Worm (Caenorhabditis elegans) whole organism, young adult: ENCODE data around the gene Y116A8C.463.

Experiments
- B0035.1 ChIP-seq: sonication (generic microtip); optimal IDR thresholded peaks from 2 replicates; lab custom pipeline; 2016; ENCODE audit warnings: missing genetic modification characterization, mild to moderate bottlenecking, missing compliant biosample characterization, missing genotype, missing genetic modification reagents
- B0261.1 ChIP-seq: sonication (generic microtip); optimal IDR thresholded peaks from 2 replicates; lab custom pipeline; 2016; ENCODE audit warnings: mild to moderate bottlenecking, missing genetic modification characterization, moderate library complexity, missing compliant biosample characterization
- B0336.3 ChIP-seq: fragments of 200-800 bp; sonication (Bioruptor generic); IDR thresholded peaks from 2 replicates; pipeline ENCODE4 v1.3.6; 2022; ENCODE audit warnings: missing genetic modification characterization, missing compliant biosample characterization
- C06A6.2 ChIP-seq: fragments of 200-800 bp; sonication (Bioruptor generic); conservative IDR thresholded peaks from 2 replicates; pipeline ENCODE4 v1.3.6; 2022; ENCODE audit warnings: missing genetic modification characterization, missing compliant biosample characterization
- F22D6.2 ChIP-seq: sonication (generic microtip); optimal IDR thresholded peaks from 2 replicates; lab custom pipeline; 2016; ENCODE audit warnings: mild to moderate bottlenecking, missing genetic modification characterization, missing compliant biosample characterization
- F23B12.7 ChIP-seq: sonication (generic microtip); optimal IDR thresholded peaks from 2 replicates; lab custom pipeline; 2017; ENCODE audit warnings: missing genetic modification characterization, mild to moderate bottlenecking, missing compliant biosample characterization, antibody characterized with exemption, moderate library complexity; ENCODE audit not compliant: insufficient read depth
- F37B4.10 ChIP-seq: fragments of 200-800 bp; sonication (Bioruptor generic); IDR thresholded peaks from 2 replicates; pipeline ENCODE4 v1.3.6; 2022; ENCODE audit warnings: missing genetic modification characterization, missing compliant biosample characterization
- F39B2.1 ChIP-seq: fragments of 200-800 bp; sonication (Bioruptor generic); IDR thresholded peaks from 2 replicates; pipeline ENCODE4 v1.3.6; 2022; ENCODE audit warnings: missing genetic modification reagents, missing genetic modification characterization, missing compliant biosample characterization
- F49E8.2 ChIP-seq: sonication (generic microtip); optimal IDR thresholded peaks from 3 replicates; lab custom pipeline; 2017; ENCODE audit warnings: missing genetic modification characterization, mild to moderate bottlenecking, missing compliant biosample characterization, antibody characterized with exemption, moderate library complexity; ENCODE audit not compliant: insufficient read depth
- F57A8.1 ChIP-seq: fragments of 200-800 bp; sonication (Bioruptor generic); optimal IDR thresholded peaks from 2 replicates; lab custom pipeline; 2018; ENCODE audit warnings: mild to moderate bottlenecking, missing genetic modification characterization, moderate library complexity, missing compliant biosample characterization
- K11D2.4 ChIP-seq: fragments of 200-800 bp; sonication (Bioruptor generic); IDR thresholded peaks from 2 replicates; pipeline ENCODE4 v1.3.6; 2022; ENCODE audit warnings: missing genetic modification reagents, missing genetic modification characterization, missing compliant biosample characterization
- K12H6.12 ChIP-seq: fragments of 200-800 bp; sonication (Bioruptor generic); optimal IDR thresholded peaks from 2 replicates; lab custom pipeline; 2018; ENCODE audit warnings: mild to moderate bottlenecking, missing genetic modification characterization, missing compliant biosample characterization
- Y53G8AR.9 ChIP-seq: fragments of 200-800 bp; sonication (Bioruptor generic); conservative IDR thresholded peaks from 2 replicates; pipeline ENCODE4 v1.3.6; 2022; ENCODE audit warnings: missing genetic modification reagents, missing genetic modification characterization, missing compliant biosample characterization
- Y56A3A.18 ChIP-seq: fragments of 200-800 bp; sonication (Bioruptor generic); IDR thresholded peaks from 2 replicates; pipeline ENCODE4 v1.3.6; 2022; ENCODE audit warnings: missing genetic modification reagents, missing genetic modification characterization, missing compliant biosample characterization
- Y79H2A.3 ChIP-seq: fragments of 200-800 bp; sonication (Bioruptor generic); conservative IDR thresholded peaks from 2 replicates; pipeline ENCODE4 v1.3.6; 2022; ENCODE audit warnings: missing genetic modification reagents, missing genetic modification characterization, missing compliant biosample characterization
- Y95B8A.8 ChIP-seq: fragments of 200-800 bp; sonication (Bioruptor generic); IDR thresholded peaks from 2 replicates; pipeline ENCODE4 v1.3.6; 2022; ENCODE audit warnings: missing genetic modification reagents, missing genetic modification characterization, missing compliant biosample characterization
- ZK185.1 ChIP-seq: sonication (generic microtip); optimal IDR thresholded peaks from 2 replicates; lab custom pipeline; 2016; ENCODE audit warnings: mild to moderate bottlenecking, missing genetic modification characterization, missing compliant biosample characterization; ENCODE audit not compliant: poor library complexity, severe bottlenecking
- attf-6 ChIP-seq: fragments of 200-800 bp; sonication (Bioruptor generic); IDR thresholded peaks from 2 replicates; pipeline ENCODE4 v1.3.6; 2022; ENCODE audit warnings: missing genetic modification reagents, missing genetic modification characterization, missing compliant biosample characterization
- ccch-3 ChIP-seq: fragments of 200-800 bp; sonication (Bioruptor generic); optimal IDR thresholded peaks from 2 replicates; lab custom pipeline; 2018; ENCODE audit warnings: mild to moderate bottlenecking, missing genetic modification characterization, missing compliant biosample characterization
- ceh-100 ChIP-seq: fragments of 200-800 bp; sonication (Bioruptor generic); IDR thresholded peaks from 2 replicates; pipeline ENCODE4 v1.3.6; 2022; ENCODE audit warnings: missing genetic modification reagents, missing genetic modification characterization, missing compliant biosample characterization
- ceh-40 ChIP-seq: fragments of 200-800 bp; sonication (Bioruptor generic); IDR thresholded peaks from 2 replicates; pipeline ENCODE4 v1.3.6; 2022; ENCODE audit warnings: missing genetic modification characterization, missing compliant biosample characterization
- ceh-58 ChIP-seq: fragments of 200-800 bp; sonication (Bioruptor generic); IDR thresholded peaks from 2 replicates; pipeline ENCODE4 v1.3.6; 2022; ENCODE audit warnings: missing genetic modification characterization, missing compliant biosample characterization
- ceh-79 ChIP-seq: sonication (generic microtip); optimal IDR thresholded peaks from 2 replicates; lab custom pipeline; 2017; ENCODE audit warnings: mild to moderate bottlenecking, missing genetic modification characterization, missing compliant biosample characterization
- ceh-91 ChIP-seq: fragments of 200-800 bp; sonication (Bioruptor generic); IDR thresholded peaks from 2 replicates; pipeline ENCODE4 v1.3.6; 2022; ENCODE audit warnings: missing genetic modification reagents, missing genetic modification characterization, missing compliant biosample characterization
- egl-18 ChIP-seq: fragments of 200-800 bp; sonication (Bioruptor generic); IDR thresholded peaks from 2 replicates; pipeline ENCODE4 v1.3.6; 2022; ENCODE audit warnings: missing genetic modification reagents, missing genetic modification characterization, missing compliant biosample characterization
- ekl-4 ChIP-seq: fragments of 200-800 bp; sonication (Bioruptor generic); IDR thresholded peaks from 2 replicates; pipeline ENCODE4 v1.3.6; 2022; ENCODE audit warnings: missing genetic modification reagents, missing genetic modification characterization, missing compliant biosample characterization
- fkh-3 ChIP-seq: sonication (generic microtip); optimal IDR thresholded peaks from 2 replicates; lab custom pipeline; 2016; ENCODE audit warnings: mild to moderate bottlenecking, missing genetic modification characterization, missing compliant biosample characterization
- him-1 ChIP-seq: sonication (generic microtip); optimal IDR thresholded peaks from 2 replicates; lab custom pipeline; 2016; ENCODE audit warnings: missing genotype, missing genetic modification reagents, missing genetic modification characterization, missing compliant biosample characterization
- hlh-26 ChIP-seq: fragments of 200-800 bp; sonication (Bioruptor generic); conservative IDR thresholded peaks from 2 replicates; pipeline ENCODE4 v1.3.6; 2022; ENCODE audit warnings: missing genetic modification reagents, missing genetic modification characterization, missing compliant biosample characterization
- lag-1 ChIP-seq: fragments of 200-800 bp; sonication (Bioruptor generic); IDR thresholded peaks from 2 replicates; pipeline ENCODE4 v1.3.6; 2022; ENCODE audit warnings: missing genetic modification reagents, missing genetic modification characterization, missing compliant biosample characterization
- lin-40 ChIP-seq: sonication (generic microtip); optimal IDR thresholded peaks from 2 replicates; lab custom pipeline; 2016; ENCODE audit warnings: missing genetic modification characterization, mild to moderate bottlenecking, missing compliant biosample characterization, missing genotype, missing genetic modification reagents
- lin-54 ChIP-seq: fragments of 200-800 bp; sonication (Bioruptor generic); optimal IDR thresholded peaks from 2 replicates; lab custom pipeline; 2018; ENCODE audit warnings: mild to moderate bottlenecking, missing genetic modification characterization, missing compliant biosample characterization
- madf-10 ChIP-seq: sonication (generic microtip); optimal IDR thresholded peaks from 2 replicates; lab custom pipeline; 2016; ENCODE audit warnings: mild to moderate bottlenecking, missing genetic modification characterization, missing compliant biosample characterization
- madf-8 ChIP-seq: fragments of 200-800 bp; sonication (Bioruptor generic); conservative IDR thresholded peaks from 2 replicates; pipeline ENCODE4 v1.3.6; 2022; ENCODE audit warnings: missing genetic modification reagents, missing genetic modification characterization, missing compliant biosample characterization
- mes-4 ChIP-seq: sonication (generic microtip); optimal IDR thresholded peaks from 2 replicates; lab custom pipeline; 2016; ENCODE audit warnings: missing genotype, missing genetic modification characterization, missing compliant biosample characterization
- nfya-2 ChIP-seq: fragments of 200-800 bp; sonication (Bioruptor generic); IDR thresholded peaks from 2 replicates; pipeline ENCODE4 v1.3.6; 2022; ENCODE audit warnings: missing genetic modification reagents, missing genetic modification characterization, missing compliant biosample characterization
- nhr-179 ChIP-seq: sonication (generic microtip); optimal IDR thresholded peaks from 2 replicates; lab custom pipeline; 2016; ENCODE audit warnings: mild to moderate bottlenecking, missing genetic modification characterization, missing compliant biosample characterization
- nhr-27 ChIP-seq: fragments of 200-800 bp; sonication (Bioruptor generic); optimal IDR thresholded peaks from 2 replicates; lab custom pipeline; 2018; ENCODE audit warnings: mild to moderate bottlenecking, missing genetic modification characterization, moderate library complexity, missing compliant biosample characterization
- pbrm-1 ChIP-seq: fragments of 200-800 bp; sonication (Bioruptor generic); IDR thresholded peaks from 2 replicates; pipeline ENCODE4 v1.3.6; 2022; ENCODE audit warnings: missing genetic modification reagents, missing genetic modification characterization, missing compliant biosample characterization
- pha-4 ChIP-seq: fragments of 150-350 bp; sonication (generic microtip); optimal IDR thresholded peaks from 2 replicates; lab custom pipeline; 2014; ENCODE audit warnings: missing biosample characterization, missing genetic modification reagents, missing genetic modification characterization
- rcor-1 ChIP-seq: fragments of 200-800 bp; sonication (Bioruptor generic); IDR thresholded peaks from 2 replicates; pipeline ENCODE4 v1.3.6; 2022; ENCODE audit warnings: missing genetic modification reagents, missing genetic modification characterization, missing compliant biosample characterization
- sea-2 ChIP-seq: fragments of 200-800 bp; sonication (Bioruptor generic); IDR thresholded peaks from 2 replicates; pipeline ENCODE4 v1.3.6; 2022; ENCODE audit warnings: missing genetic modification characterization, missing compliant biosample characterization
- snpc-4 ChIP-seq, 5 experiments: fragments of 150-350 bp in 1 of 5; sonication (generic microtip) in 4 of 5; optimal IDR thresholded peaks; 2 replicates each; lab custom pipeline; 2014 to 2018; ENCODE audit warnings: missing genetic modification characterization in 5 of 5, missing biosample characterization in 3 of 5, antibody characterized with exemption in 2 of 5, mild to moderate bottlenecking in 2 of 5, missing compliant biosample characterization in 2 of 5, missing genotype in 2 of 5, moderate library complexity in 2 of 5, missing genetic modification reagents in 1 of 5
- sptf-2 ChIP-seq: fragments of 200-800 bp; sonication (Bioruptor generic); optimal IDR thresholded peaks from 2 replicates; lab custom pipeline; 2018; ENCODE audit warnings: mild to moderate bottlenecking, missing genetic modification characterization, missing compliant biosample characterization
- tlf-1 ChIP-seq: fragments of 200-800 bp; sonication (Bioruptor generic); optimal IDR thresholded peaks from 2 replicates; lab custom pipeline; 2018; ENCODE audit warnings: mild to moderate bottlenecking, missing genetic modification characterization, missing compliant biosample characterization
- unc-130 ChIP-seq: sonication (generic microtip); optimal IDR thresholded peaks from 2 replicates; lab custom pipeline; 2016; ENCODE audit warnings: missing genetic modification reagents, missing genetic modification characterization, missing compliant biosample characterization
- ztf-22 ChIP-seq: fragments of 200-800 bp; sonication (Bioruptor generic); optimal IDR thresholded peaks from 2 replicates; lab custom pipeline; 2018; ENCODE audit warnings: mild to moderate bottlenecking, missing genetic modification characterization, moderate library complexity, missing compliant biosample characterization
- ztf-28 ChIP-seq: fragments of 200-800 bp; sonication (Bioruptor generic); IDR thresholded peaks from 2 replicates; pipeline ENCODE4 v1.3.6; 2022; ENCODE audit warnings: missing genetic modification reagents, missing genetic modification characterization, missing compliant biosample characterization
- ztf-3 ChIP-seq: fragments of 200-800 bp; sonication (Bioruptor generic); optimal IDR thresholded peaks from 2 replicates; lab custom pipeline; 2018; ENCODE audit warnings: mild to moderate bottlenecking, missing genetic modification characterization, missing compliant biosample characterization

The Y116A8C.463 gene

DNA sequence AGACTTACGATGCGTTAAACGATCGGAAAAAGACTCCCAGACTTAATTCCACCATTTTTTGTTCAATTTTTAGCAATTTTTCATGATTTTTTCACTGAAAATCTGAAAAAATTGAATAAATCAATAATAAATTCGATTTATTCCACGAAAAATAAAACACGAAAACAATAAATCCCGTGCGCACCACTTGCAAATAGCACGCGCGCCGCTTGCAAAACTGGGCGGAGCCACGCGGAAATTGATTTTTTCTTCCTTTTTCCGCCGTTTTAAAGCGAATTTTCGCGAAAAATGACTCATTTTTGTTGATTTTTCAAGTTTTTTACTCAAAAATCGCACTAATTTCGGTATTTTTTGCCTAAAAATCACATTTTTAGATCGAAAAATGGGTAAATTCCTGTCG is 27.2 kb downstream of the Y116A8C.463 start, which contains the start of the genes Y116A8C.9 and arf-6 (continued):
- TF ChIP-seq mes-4 (tag; lab: Kevin White, UChicago) (no peak), unc-130 (GFP tag; lab: Kevin White, UChicago) (peak; percentile 40), rcor-1 (GFP tag; lab: Robert Waterston, UW) (0 out of 2 replicates have a peak, but pooled peaks have one; percentile 20), Y95B8A.8 (GFP tag; lab: Robert Waterston, UW) (no peak), egl-18 (GFP tag; lab: Robert Waterston, UW) (no peak), pbrm-1 (GFP tag; lab: Robert Waterston, UW) (peak; percentile 62), madf-10 (peak; percentile 2), ztf-28 (GFP tag; lab: Robert Waterston, UW) (peak; percentile 8; the same call in 1 of the 2 replicates), F49E8.2 (tag; lab: Kevin White, UChicago) (peak; percentile 76), B0261.1 (no peak), K11D2.4 (no peak), fkh-3 (tag; lab: Kevin White, UChicago) (no peak), F57A8.1 (GFP tag; lab: Kevin White, UChicago) (no peak), F22D6.2 (tag; lab: Kevin White, UChicago) (no peak), nhr-179 (tag; lab: Kevin White, UChicago) (no peak), ceh-79 (no peak), K12H6.12 (tag; lab: Kevin White, UChicago) (peak; percentile 39), him-1 (tag; lab: Kevin White, UChicago) (no peak), nhr-27 (tag; lab: Kevin White, UChicago) (no peak), ztf-22 (no peak), B0035.1 (tag; lab: Kevin White, UChicago) (no peak), Y79H2A.3 (GFP tag; lab: Robert Waterston, UW) (no peak), F37B4.10 (GFP tag; lab: Robert Waterston, UW) (no peak), ccch-3 (no peak), lin-54 (GFP tag; lab: Kevin White, UChicago) (peak; percentile 56), C06A6.2 (GFP tag; lab: Robert Waterston, UW) (no peak), pha-4 (tag; lab: Kevin White, UChicago) (no peak), ztf-3 (GFP tag; lab: Kevin White, UChicago) (no peak), ZK185.1 (tag; lab: Kevin White, UChicago) (no peak), ceh-100 (GFP tag; lab: Robert Waterston, UW) (peak; percentile 87), lag-1 (GFP tag; lab: Robert Waterston, UW) (no peak), madf-8 (no peak), F39B2.1 (no peak), nfya-2 (GFP tag; lab: Robert Waterston, UW) (no peak), B0336.3 (no peak), snpc-4 (GFP tag; optimal IDR thresholded peaks at IDR 0.05; lab: Kevin White, UChicago) (peak; percentile 77), snpc-4 (tag; optimal IDR thresholded peaks at IDR 0.05; lab: Kevin White, UChicago) (peak; percentile 7 to 89 (median 88)), Y56A3A.18 (no peak), F23B12.7 (peak; percentile 49), sea-2 (GFP tag; lab: Robert Waterston, UW) (no peak), Y53G8AR.9 (GFP tag; lab: Robert Waterston, UW) (no peak), ceh-91 (no peak), ceh-58 (GFP tag; lab: Robert Waterston, UW) (no peak), attf-6 (GFP tag; lab: Robert Waterston, UW) (peak; percentile 86), hlh-26 (GFP tag; lab: Robert Waterston, UW) (no peak), ekl-4 (0 out of 2 replicates have a peak, but pooled peaks have one; percentile 33), sptf-2 (GFP tag; lab: Kevin White, UChicago) (no peak), lin-40 (tag; lab: Kevin White, UChicago) (peak; percentile 58), ceh-40 (GFP tag; lab: Robert Waterston, UW) (no peak), tlf-1 (GFP tag; lab: Kevin White, UChicago) (no peak)
